Worm (Caenorhabditis elegans): Measurements from ENCODE around the gene C04G6.4.

- TF ChIP-seq dao-5 (tag; optimal IDR thresholded peaks at IDR 0.05) (no peak), him-1 (tag; optimal IDR thresholded peaks at IDR 0.05) (no peak)
Observed at ce11 chrII:5091640-5092243, 8.5 kb upstream of the C04G6.4 start, which contains the start of gene pld-1.
